Worm (Caenorhabditis elegans) whole organism, L4 larva: Measurements from ENCODE around the gene F23H11.2.

Experiments
- F44E2.7 ChIP-seq: fragments of 200-800 bp; sonication (Bioruptor generic); IDR thresholded peaks from 2 replicates; pipeline ENCODE4 v2.1.2; 2022; ENCODE audit warnings: missing genetic modification characterization, missing compliant biosample characterization
- Y105C5A.15 ChIP-seq: fragments of 200-800 bp; sonication (Bioruptor generic); IDR thresholded peaks from 2 replicates; pipeline ENCODE4 v1.3.6; 2022; ENCODE audit warnings: missing genetic modification characterization, missing compliant biosample characterization
- Y5F2A.4 ChIP-seq: fragments of 200-800 bp; sonication (Bioruptor generic); optimal IDR thresholded peaks from 2 replicates; lab custom pipeline; 2018; ENCODE audit warnings: mild to moderate bottlenecking, missing genetic modification characterization, missing compliant biosample characterization
- ama-1 ChIP-seq: fragments of 150-350 bp; optimal IDR thresholded peaks from 2 replicates; lab custom pipeline; 2014; ENCODE audit warnings: inconsistent platforms, mixed read lengths
- arid-1 ChIP-seq: fragments of 200-800 bp; sonication (Bioruptor generic); conservative IDR thresholded peaks from 2 replicates; pipeline ENCODE4 v1.3.6; 2022; ENCODE audit warnings: missing genetic modification reagents, missing genetic modification characterization, missing compliant biosample characterization
- attf-4 ChIP-seq: sonication (generic microtip); optimal IDR thresholded peaks from 3 replicates; lab custom pipeline; 2017; ENCODE audit warnings: missing biosample characterization, missing genetic modification characterization
- ceh-44 ChIP-seq: fragments of 200-800 bp; sonication (Bioruptor generic); IDR thresholded peaks from 2 replicates; pipeline ENCODE4 v1.3.6; 2022; ENCODE audit warnings: missing genetic modification reagents, missing genetic modification characterization, missing compliant biosample characterization
- ceh-62 ChIP-seq: sonication (generic microtip); optimal IDR thresholded peaks from 2 replicates; lab custom pipeline; 2017; ENCODE audit warnings: missing biosample characterization, missing genetic modification characterization
- ces-1 ChIP-seq: fragments of 150-350 bp; sonication (generic microtip); optimal IDR thresholded peaks from 4 replicates; lab custom pipeline; 2014; ENCODE audit warnings: missing biosample characterization, missing genetic modification reagents, missing genetic modification characterization
- ctbp-1 ChIP-seq: fragments of 200-800 bp; sonication (Bioruptor generic); IDR thresholded peaks from 2 replicates; pipeline ENCODE4 v1.3.6; 2022; ENCODE audit warnings: missing genetic modification reagents, missing genetic modification characterization, missing compliant biosample characterization
- daf-12 ChIP-seq: fragments of 150-350 bp; optimal IDR thresholded peaks from 2 replicates; lab custom pipeline; 2014; ENCODE audit warnings: missing biosample characterization, missing genetic modification reagents, missing genetic modification characterization
- daf-16 ChIP-seq, 3 experiments: sonication (generic microtip); optimal IDR thresholded peaks; 2 replicates each; lab custom pipeline; 2016 to 2017; ENCODE audit warnings: missing genetic modification characterization in 3 of 3, missing genetic modification reagents in 3 of 3, mild to moderate bottlenecking in 2 of 3, missing compliant biosample characterization in 2 of 3, missing biosample characterization in 1 of 3, moderate library complexity in 1 of 3
- duxl-1 ChIP-seq: sonication (generic microtip); optimal IDR thresholded peaks from 2 replicates; lab custom pipeline; 2016; ENCODE audit warnings: mild to moderate bottlenecking, missing genetic modification characterization, moderate library complexity, missing compliant biosample characterization; ENCODE audit not compliant: poor library complexity
- egl-27 ChIP-seq: sonication (generic microtip); optimal IDR thresholded peaks from 3 replicates; lab custom pipeline; 2017; ENCODE audit warnings: missing biosample characterization, missing genetic modification reagents, missing genetic modification characterization
- fos-1 ChIP-seq: fragments of 150-350 bp; optimal IDR thresholded peaks from 2 replicates; lab custom pipeline; 2014; ENCODE audit warnings: missing biosample characterization, missing genetic modification characterization
- gei-8 ChIP-seq: fragments of 200-800 bp; sonication (Bioruptor generic); optimal IDR thresholded peaks from 2 replicates; lab custom pipeline; 2018; ENCODE audit warnings: mild to moderate bottlenecking, missing genetic modification characterization, missing compliant biosample characterization
- jun-1 ChIP-seq: fragments of 150-350 bp; optimal IDR thresholded peaks from 2 replicates; lab custom pipeline; 2014; ENCODE audit warnings: missing biosample characterization, missing genetic modification reagents, missing genetic modification characterization
- lin-15B ChIP-seq: fragments of 150-350 bp; sonication (generic microtip); optimal IDR thresholded peaks from 3 replicates; lab custom pipeline; 2014; ENCODE audit warnings: missing biosample characterization, missing genetic modification characterization
- lir-3 ChIP-seq: sonication (generic microtip); optimal IDR thresholded peaks from 2 replicates; lab custom pipeline; 2016; ENCODE audit warnings: mild to moderate bottlenecking, missing genetic modification characterization, missing compliant biosample characterization
- mdl-1 ChIP-seq, 2 experiments: fragments of 150-350 bp in 1 of 2; sonication (generic microtip) in 1 of 2; optimal IDR thresholded peaks; 2 replicates each; lab custom pipeline; 2014 to 2017; ENCODE audit warnings: missing biosample characterization in 2 of 2, missing genetic modification characterization in 2 of 2
- mdt-29 ChIP-seq: fragments of 200-800 bp; sonication (Bioruptor generic); IDR thresholded peaks from 2 replicates; pipeline ENCODE4 v1.3.6; 2022; ENCODE audit warnings: missing genetic modification reagents, missing genetic modification characterization, missing compliant biosample characterization
- mep-1 ChIP-seq: fragments of 150-350 bp; sonication (generic microtip); optimal IDR thresholded peaks from 3 replicates; lab custom pipeline; 2014; ENCODE audit warnings: missing biosample characterization, missing genetic modification characterization
- mes-2 ChIP-seq: sonication (generic microtip); optimal IDR thresholded peaks from 2 replicates; lab custom pipeline; 2016; ENCODE audit warnings: missing genotype, mild to moderate bottlenecking, missing genetic modification characterization, missing compliant biosample characterization; ENCODE audit not compliant: poor library complexity, severe bottlenecking
- mxl-2 ChIP-seq: fragments of 200-800 bp; sonication (Bioruptor generic); conservative IDR thresholded peaks from 2 replicates; pipeline ENCODE4 v1.3.6; 2022; ENCODE audit warnings: missing genetic modification reagents, missing genetic modification characterization, missing compliant biosample characterization
- mxl-3 ChIP-seq: fragments of 200-800 bp; sonication (Bioruptor generic); optimal IDR thresholded peaks from 2 replicates; lab custom pipeline; 2018; ENCODE audit warnings: mild to moderate bottlenecking, missing genetic modification characterization, missing compliant biosample characterization
- nhr-11 ChIP-seq: fragments of 150-350 bp; optimal IDR thresholded peaks from 2 replicates; lab custom pipeline; 2014; ENCODE audit warnings: missing biosample characterization, missing genetic modification characterization
- nhr-111 ChIP-seq: fragments of 200-800 bp; sonication (Bioruptor generic); optimal IDR thresholded peaks from 2 replicates; lab custom pipeline; 2018; ENCODE audit warnings: mild to moderate bottlenecking, missing genetic modification characterization, missing compliant biosample characterization
- nhr-25 ChIP-seq: sonication (generic microtip); optimal IDR thresholded peaks from 2 replicates; lab custom pipeline; 2017; ENCODE audit warnings: missing genetic modification characterization, mild to moderate bottlenecking, missing compliant biosample characterization, antibody characterized with exemption, moderate library complexity, borderline replicate concordance; ENCODE audit not compliant: insufficient read depth
- nhr-28 ChIP-seq: fragments of 150-350 bp; optimal IDR thresholded peaks from 2 replicates; lab custom pipeline; 2014; ENCODE audit warnings: missing biosample characterization, missing genetic modification characterization
- nhr-76 ChIP-seq: fragments of 150-350 bp; optimal IDR thresholded peaks from 2 replicates; lab custom pipeline; 2014; ENCODE audit warnings: missing biosample characterization, missing genetic modification characterization
- set-16 ChIP-seq: fragments of 200-800 bp; sonication (Bioruptor generic); IDR thresholded peaks from 2 replicates; pipeline ENCODE4 v1.3.6; 2022; ENCODE audit warnings: missing genetic modification reagents, missing genetic modification characterization, missing compliant biosample characterization
- spr-1 ChIP-seq: sonication (generic microtip); optimal IDR thresholded peaks from 2 replicates; lab custom pipeline; 2016; ENCODE audit warnings: mild to moderate bottlenecking, missing genetic modification characterization, missing compliant biosample characterization
- spr-3 ChIP-seq: fragments of 200-800 bp; sonication (Bioruptor generic); optimal IDR thresholded peaks from 2 replicates; lab custom pipeline; 2018; ENCODE audit warnings: mild to moderate bottlenecking, missing genetic modification characterization, missing compliant biosample characterization
- unc-130 ChIP-seq: sonication (generic microtip); optimal IDR thresholded peaks from 2 replicates; lab custom pipeline; 2016; ENCODE audit warnings: missing genetic modification reagents, missing genetic modification characterization, missing compliant biosample characterization
- zag-1 ChIP-seq: fragments of 150-350 bp; optimal IDR thresholded peaks from 2 replicates; lab custom pipeline; 2014; ENCODE audit warnings: missing biosample characterization, missing genetic modification characterization
- zfp-2 ChIP-seq: sonication (generic microtip); optimal IDR thresholded peaks from 2 replicates; lab custom pipeline; 2016; ENCODE audit warnings: mild to moderate bottlenecking, missing genetic modification characterization, missing compliant biosample characterization
- zfp-3 ChIP-seq: fragments of 200-800 bp; sonication (Bioruptor generic); conservative IDR thresholded peaks from 2 replicates; pipeline ENCODE4 v1.3.6; 2022; ENCODE audit warnings: missing genetic modification reagents, missing genetic modification characterization, missing compliant biosample characterization
- zip-11 ChIP-seq: fragments of 200-800 bp; sonication (Bioruptor generic); IDR thresholded peaks from 2 replicates; pipeline ENCODE4 v1.3.6; 2022; ENCODE audit warnings: missing genetic modification characterization, missing compliant biosample characterization

Gene F23H11.2

DNA sequence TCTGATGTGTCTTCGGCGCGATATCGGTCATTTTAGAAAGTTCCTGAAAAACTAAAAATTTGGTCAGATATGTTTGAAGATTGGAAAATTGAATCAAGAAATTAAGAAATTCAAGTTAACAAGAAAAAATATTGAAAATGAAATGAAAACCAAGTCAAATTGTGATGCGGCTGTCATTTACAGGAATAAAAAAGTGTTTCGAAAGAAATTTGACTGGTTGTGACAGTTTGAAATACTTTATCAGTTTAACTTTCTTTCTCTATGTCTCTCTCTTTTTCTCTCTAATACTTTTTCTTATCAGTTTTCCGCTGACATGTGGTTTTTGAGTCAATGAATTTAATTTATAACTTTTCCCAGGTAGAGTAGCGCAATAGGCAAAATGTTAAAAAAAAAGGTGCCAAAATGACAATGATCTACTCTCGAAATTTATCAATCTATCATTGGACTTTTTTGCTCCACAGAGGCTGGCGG is 40.5 kb downstream of the F23H11.2 start, which contains the start of gene fbxa-55 (continued):
- TF ChIP-seq daf-12 (tag; lab: Kevin White, UChicago) (no peak), zag-1 (tag; lab: Kevin White, UChicago) (no peak), ces-1 (GFP tag; lab: Kevin White, UChicago) (no peak), zfp-2 (tag; lab: Kevin White, UChicago) (no peak), nhr-11 (tag; lab: Kevin White, UChicago) (no peak), ceh-62 (tag; lab: Kevin White, UChicago) (no peak), mxl-2 (GFP tag; lab: Robert Waterston, UW) (no peak), ama-1 (lab: Kevin White, UChicago) (no peak), mes-2 (tag; lab: Kevin White, UChicago) (no peak), Y5F2A.4 (GFP tag; lab: Kevin White, UChicago) (no peak), gei-8 (GFP tag; lab: Kevin White, UChicago) (no peak), unc-130 (no peak), duxl-1 (tag; lab: Kevin White, UChicago) (no peak), nhr-25 (tag; lab: Kevin White, UChicago) (no peak), nhr-28 (tag; lab: Kevin White, UChicago) (peak; percentile 25)
- TF ChIP-seq, all 104 proteins: peak for 8

ce11 chrIII:937961-938360 is 42.4 kb downstream of the F23H11.2 start, which contains the start of gene fbxa-56:
Gene fbxa-56 (minus strand): TSS chrIII:938061.
- TF ChIP-seq nhr-76 (tag; lab: Kevin White, UChicago) (no peak), lin-15B (tag; lab: Kevin White, UChicago) (no peak), spr-1 (no peak), mdt-29 (GFP tag; lab: Robert Waterston, UW) (no peak), attf-4 (tag; lab: Kevin White, UChicago) (no peak), duxl-1 (tag; lab: Kevin White, UChicago) (no peak), Y105C5A.15 (no peak), jun-1 (no peak), zip-11 (GFP tag; lab: Robert Waterston, UW) (no peak), mxl-3 (GFP tag; lab: Kevin White, UChicago) (no peak), zfp-3 (GFP tag; lab: Robert Waterston, UW) (no peak), egl-27 (tag; lab: Kevin White, UChicago) (no peak), daf-16 (GFP tag; optimal IDR thresholded peaks at IDR 0.05; lab: Kevin White, UChicago) (no peak), daf-16 (tag; optimal IDR thresholded peaks at IDR 0.05; lab: Kevin White, UChicago) (no peak), set-16 (GFP tag; lab: Robert Waterston, UW) (no peak), spr-3 (no peak), arid-1 (GFP tag; lab: Robert Waterston, UW) (no peak), mep-1 (tag; lab: Kevin White, UChicago) (no peak), nhr-11 (tag; lab: Kevin White, UChicago) (no peak), ceh-44 (GFP tag; lab: Robert Waterston, UW) (no peak)

- TF ChIP-seq mxl-3 (GFP tag; lab: Kevin White, UChicago), result no peak
- no peak for TF ChIP-seq mdl-1 (tag; optimal IDR thresholded peaks at IDR 0.05; lab: Kevin White, UChicago)
- TF ChIP-seq ces-1 (GFP tag; lab: Kevin White, UChicago), result no peak
- TF ChIP-seq fos-1 (tag; lab: Kevin White, UChicago), result no peak
- no peak for TF ChIP-seq gei-8 (GFP tag; lab: Kevin White, UChicago)
- TF ChIP-seq lir-3 (tag; lab: Kevin White, UChicago), result no peak
- TF ChIP-seq ctbp-1 (GFP tag; lab: Robert Waterston, UW), result no peak
- no peak for TF ChIP-seq nhr-111 (GFP tag; lab: Kevin White, UChicago)
- TF ChIP-seq F44E2.7 (GFP tag; lab: Robert Waterston, UW), result no peak
- no peak for TF ChIP-seq mdt-29 (GFP tag; lab: Robert Waterston, UW)
- no peak for TF ChIP-seq mep-1 (tag; lab: Kevin White, UChicago)
- TF ChIP-seq ceh-62 (tag; lab: Kevin White, UChicago), result no peak
Measured at ce11 chrIII:938569-938968, 43.0 kb downstream of the F23H11.2 start, which contains the start of gene fbxa-22. Gene fbxa-22 (plus strand): TSS chrIII:938869.
